Fruit fly (Drosophila melanogaster) whole organism, embryonic: ENCODE measurements around the gene CG15473.

ENCODE experiments used
- CG7786 ChIP-seq: fragments of 200-800 bp; sonication (Bioruptor generic); optimal IDR thresholded peaks from 2 replicates; lab custom pipeline; 2016; ENCODE audit warnings: missing biosample characterization, missing genetic modification characterization
- crp ChIP-seq, 2 experiments: fragments of 200-800 bp; sonication (Bioruptor generic); optimal IDR thresholded peaks; 2 replicates in 1 of 2; 3 replicates in 1 of 2; lab custom pipeline; 2017; ENCODE audit warnings: missing biosample characterization in 2 of 2, missing genetic modification characterization in 2 of 2, mild to moderate bottlenecking in 1 of 2, moderate library complexity in 1 of 2
- ttk ChIP-seq: fragments of 200-800 bp; sonication (Bioruptor generic); IDR thresholded peaks from 2 replicates; pipeline ENCODE4 v2.1.2; 2022; ENCODE audit warnings: missing biosample characterization, missing genetic modification characterization

- TF ChIP-seq crp (GFP tag; optimal IDR thresholded peaks at IDR 0.05; lab: Kevin White, UChicago): no peak
- TF ChIP-seq ttk: no peak
- no peak for TF ChIP-seq CG7786 (GFP tag; lab: Kevin White, UChicago)
Measured at dm6 chrX:4604553-4604952, 49.7 kb downstream of the CG15473 start.
